Fruit fly (Drosophila melanogaster) whole organism: ENCODE results near the gene CG2909.

ENCODE experiments used
- CG8478 ChIP-seq: fragments of >200 bp; optimal IDR thresholded peaks from 2 replicates; lab custom pipeline; 2018; ENCODE audit warnings: inconsistent platforms
- Dll ChIP-seq: fragments of >200 bp; optimal IDR thresholded peaks from 2 replicates; lab custom pipeline; 2017
- EcR ChIP-seq, 2 experiments: fragments of >200 bp; optimal IDR thresholded peaks; 2 replicates each; lab custom pipeline; 2017; ENCODE audit warnings: missing biosample characterization in 2 of 2, missing genetic modification characterization in 2 of 2, missing genetic modification reagents in 2 of 2
- pan ChIP-seq: fragments of >200 bp; optimal IDR thresholded peaks from 2 replicates; lab custom pipeline; 2017
- psq ChIP-seq: fragments of >200 bp; optimal IDR thresholded peaks from 2 replicates; lab custom pipeline; 2017
- usp ChIP-seq: fragments of >200 bp; optimal IDR thresholded peaks from 2 replicates; lab custom pipeline; 2017; ENCODE audit warnings: missing biosample characterization, missing genetic modification characterization, mixed read lengths

DNA sequence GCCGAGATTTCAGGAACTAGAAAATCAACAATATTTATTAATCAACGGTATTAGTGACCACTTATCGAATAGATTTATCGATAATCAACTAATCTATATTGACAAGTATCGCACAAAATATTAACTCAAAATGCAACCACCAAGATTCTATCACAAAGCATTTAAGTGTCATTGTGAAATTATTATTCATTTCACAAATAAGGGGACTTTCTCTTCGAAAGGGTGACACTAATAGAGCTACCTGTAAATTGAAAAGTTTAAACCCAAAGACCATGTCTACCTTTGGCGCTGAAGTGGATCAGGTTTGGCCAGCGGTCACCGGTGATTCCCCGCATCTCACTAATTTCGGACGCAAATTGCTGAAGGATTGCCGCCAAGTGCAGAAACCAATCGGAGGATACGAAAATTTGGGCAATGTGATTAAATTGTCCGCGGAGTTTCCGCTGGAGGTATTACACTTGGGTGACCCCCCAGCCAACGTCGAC, at the start of gene CG2909:
- TF ChIP-seq usp (GFP tag; lab: Kevin White, UChicago) = no peak
- no peak for TF ChIP-seq psq (lab: Kevin White, UChicago)
- no peak for TF ChIP-seq EcR (GFP tag; optimal IDR thresholded peaks at IDR 0.05; lab: Kevin White, UChicago)
- no peak for TF ChIP-seq CG8478 (lab: Kevin White, UChicago)
- TF ChIP-seq pan (lab: Kevin White, UChicago) = no peak
- TF ChIP-seq Dll (lab: Kevin White, UChicago) = no peak
